Fruit fly (Drosophila melanogaster) Kc167 (cell line): ENCODE data around the gene daed.

ENCODE experiments used
- h ChIP-seq: fragments of >200 bp; optimal IDR thresholded peaks from 3 replicates; lab custom pipeline; 2018; ENCODE audit warnings: missing external identifiers
- insv ChIP-seq: fragments of >200 bp; optimal IDR thresholded peaks from 3 replicates; lab custom pipeline; 2018; ENCODE audit warnings: missing external identifiers
- psq ChIP-seq: fragments of >200 bp; optimal IDR thresholded peaks from 2 replicates; lab custom pipeline; 2017; ENCODE audit warnings: missing external identifiers
- ttk ChIP-seq: sonication (Bioruptor generic); optimal IDR thresholded peaks from 2 replicates; lab custom pipeline; 2017; ENCODE audit warnings: missing external identifiers

DNA sequence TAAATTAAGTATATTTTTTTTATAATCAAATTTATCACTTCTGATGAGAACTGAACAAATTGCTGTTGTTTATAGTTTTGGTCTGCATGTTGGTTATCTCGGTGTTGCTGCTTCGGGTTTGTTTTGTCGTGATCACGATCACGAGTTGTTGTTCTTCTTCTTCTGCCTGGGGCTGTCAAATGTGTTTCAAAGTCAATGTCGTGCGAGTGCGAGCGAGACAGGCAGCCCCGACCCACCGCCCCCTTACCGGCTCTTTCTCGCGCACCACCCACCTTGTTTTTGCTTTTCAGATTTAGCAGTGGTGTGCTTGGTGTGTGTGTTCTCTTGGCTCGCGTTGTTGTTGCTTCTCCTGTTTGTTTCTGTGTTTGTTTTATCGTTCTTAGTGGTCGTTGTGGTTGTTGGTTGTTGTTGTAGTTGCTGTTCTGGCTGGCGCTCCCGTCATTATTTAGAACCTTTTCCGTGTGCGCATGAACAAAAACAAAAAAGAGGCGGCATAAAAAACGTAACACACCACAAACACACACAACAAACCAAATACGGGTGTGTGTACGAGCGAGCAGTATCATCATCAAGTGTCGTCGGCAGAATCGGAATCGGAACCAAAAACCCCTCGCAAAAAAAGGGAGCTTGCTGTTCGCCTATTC lies 18.5 kb downstream of the daed start, which contains the start of gene COX7AL2:
- TF ChIP-seq h (lab: Kevin White, UChicago) (no peak), psq (lab: Kevin White, UChicago) (no peak), insv (lab: Kevin White, UChicago) (no peak), ttk (lab: Kevin White, UChicago) (no peak)
